Worm (Caenorhabditis elegans): ENCODE measurements around the gene nuc-1.

Gene nuc-1

DNA sequence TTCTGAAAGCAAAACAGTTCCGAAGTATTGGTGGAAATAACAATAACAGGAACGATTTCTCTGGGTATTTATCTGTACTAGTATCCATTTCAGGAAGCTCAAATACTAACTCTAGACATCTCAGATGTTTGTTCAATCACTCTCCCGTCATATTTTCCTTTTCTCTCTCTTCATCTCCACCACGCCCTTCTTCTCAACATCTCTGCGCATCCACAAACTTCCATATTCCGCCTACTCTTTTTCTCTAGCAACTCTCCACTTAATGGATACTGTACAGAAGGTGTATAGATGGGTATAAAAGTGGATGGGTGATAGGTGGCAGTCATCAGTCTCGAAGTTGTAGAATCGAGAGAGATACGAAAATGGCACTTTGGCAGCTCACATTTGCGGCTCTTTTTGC, 44.6 kb downstream of the nuc-1 start, which contains the start of gene gpx-5:
TSS of gene gpx-5 (plus strand) at position 336 of the 400 bp plus-strand sequence.
- TF ChIP-seq flt-1 (GFP tag; IDR thresholded peaks at IDR 0.05) (no peak), cog-1 (tag; optimal IDR thresholded peaks at IDR 0.05) (no peak)

- no peak for TF ChIP-seq T22C8.4 (GFP tag; IDR thresholded peaks at IDR 0.05)
- TF ChIP-seq cog-1 (tag; optimal IDR thresholded peaks at IDR 0.05) = no peak
- TF ChIP-seq med-1 (GFP tag; optimal IDR thresholded peaks at IDR 0.05; ENCODE audit: insufficient read depth) = no peak
- TF ChIP-seq tab-1 (GFP tag; IDR thresholded peaks at IDR 0.05) = no peak
- TF ChIP-seq flt-1 (GFP tag; IDR thresholded peaks at IDR 0.05) = no peak
- no peak for TF ChIP-seq klf-2 (GFP tag; conservative IDR thresholded peaks at IDR 0.05)
- TF ChIP-seq ztf-29 (GFP tag; IDR thresholded peaks at IDR 0.05) = no peak
Measured at ce11 chrX:9585584-9586166, 46.0 kb downstream of the nuc-1 start.

- TF ChIP-seq tab-1 (GFP tag; IDR thresholded peaks at IDR 0.05) = no peak
- no peak for TF ChIP-seq med-1 (GFP tag; optimal IDR thresholded peaks at IDR 0.05; ENCODE audit: insufficient read depth)
Measured at ce11 chrX:9587642-9588041, 47.9 kb downstream of the nuc-1 start, which contains the start of gene gpx-3. Gene gpx-3, plus strand, starts transcription at chrX:9587942.

DNA sequence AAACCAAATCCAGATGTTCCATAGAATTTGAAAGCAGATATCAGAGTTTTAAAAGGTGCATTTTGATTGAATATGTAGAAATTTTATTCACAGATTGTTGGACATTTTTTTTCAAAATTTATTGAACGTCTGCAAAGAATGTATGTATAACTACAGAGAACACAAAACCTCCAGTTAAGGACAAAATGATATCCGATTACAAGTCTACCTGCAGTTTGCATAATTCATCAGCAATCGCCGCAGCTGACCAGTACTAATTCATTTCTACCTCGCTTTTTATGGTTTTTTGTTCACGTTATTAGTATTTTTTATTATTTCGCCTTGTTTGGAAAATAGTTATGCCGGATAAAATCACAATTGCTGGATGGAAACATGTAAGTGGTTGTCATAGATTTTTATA, 49.4 kb downstream of the nuc-1 start, which contains the start of gene del-8:
TSS of gene del-8 (plus strand) at position 301 of the 400 bp plus-strand sequence.
- TF ChIP-seq T22C8.4 (GFP tag; IDR thresholded peaks at IDR 0.05) = no peak
- no peak for TF ChIP-seq ztf-23 (GFP tag; IDR thresholded peaks at IDR 0.05)
- TF ChIP-seq cog-1 (tag; optimal IDR thresholded peaks at IDR 0.05) = no peak
- TF ChIP-seq klf-2 (GFP tag; conservative IDR thresholded peaks at IDR 0.05) = no peak
- TF ChIP-seq ref-1 (GFP tag; conservative IDR thresholded peaks at IDR 0.05) = no peak
- no peak for TF ChIP-seq ztf-29 (GFP tag; IDR thresholded peaks at IDR 0.05)
- TF ChIP-seq med-1 (GFP tag; optimal IDR thresholded peaks at IDR 0.05; ENCODE audit: insufficient read depth) = no peak
- no peak for TF ChIP-seq tab-1 (GFP tag; IDR thresholded peaks at IDR 0.05)
- TF ChIP-seq flt-1 (GFP tag; IDR thresholded peaks at IDR 0.05) = no peak
